Worm (Caenorhabditis elegans) whole organism, L2 larva: ENCODE measurements around the gene ZK596.2.

Source experiments
- alr-1 ChIP-seq: fragments of 150-350 bp; optimal IDR thresholded peaks from 2 replicates; lab custom pipeline; 2014; ENCODE audit warnings: missing biosample characterization, missing genetic modification characterization
- blmp-1 ChIP-seq: sonication (generic microtip); optimal IDR thresholded peaks from 2 replicates; lab custom pipeline; 2017; ENCODE audit warnings: missing genetic modification characterization, mild to moderate bottlenecking, missing compliant biosample characterization, antibody characterized with exemption, moderate library complexity; ENCODE audit not compliant: insufficient read depth
- crh-2 ChIP-seq: sonication (generic microtip); optimal IDR thresholded peaks from 2 replicates; lab custom pipeline; 2017; ENCODE audit warnings: missing biosample characterization, missing genetic modification characterization
- egl-27 ChIP-seq: sonication (generic microtip); optimal IDR thresholded peaks from 3 replicates; lab custom pipeline; 2017; ENCODE audit warnings: missing biosample characterization, missing genetic modification reagents, missing genetic modification characterization
- elt-1 ChIP-seq: fragments of 150-350 bp; optimal IDR thresholded peaks from 2 replicates; lab custom pipeline; 2014; ENCODE audit warnings: missing biosample characterization, missing genetic modification characterization
- gmeb-1 ChIP-seq: fragments of 150-350 bp; optimal IDR thresholded peaks from 2 replicates; lab custom pipeline; 2014; ENCODE audit warnings: missing biosample characterization, missing genetic modification characterization
- lin-39 ChIP-seq: fragments of 150-350 bp; optimal IDR thresholded peaks from 2 replicates; lab custom pipeline; 2014; ENCODE audit warnings: missing biosample characterization, missing genetic modification reagents, missing genetic modification characterization
- nhr-12 ChIP-seq: fragments of 150-350 bp; optimal IDR thresholded peaks from 2 replicates; lab custom pipeline; 2014; ENCODE audit warnings: missing biosample characterization, missing genetic modification characterization
- nhr-237 ChIP-seq: fragments of 150-350 bp; optimal IDR thresholded peaks from 2 replicates; lab custom pipeline; 2014; ENCODE audit warnings: missing biosample characterization, missing genetic modification characterization
- nhr-6 ChIP-seq: fragments of 150-350 bp; optimal IDR thresholded peaks from 2 replicates; lab custom pipeline; 2014; ENCODE audit warnings: missing biosample characterization, missing genetic modification characterization
- skn-1 ChIP-seq: sonication (generic microtip); optimal IDR thresholded peaks from 2 replicates; lab custom pipeline; 2017; ENCODE audit warnings: missing biosample characterization, missing genetic modification characterization
- unc-39 ChIP-seq: fragments of 150-350 bp; optimal IDR thresholded peaks from 2 replicates; lab custom pipeline; 2014; ENCODE audit warnings: missing biosample characterization, missing genetic modification characterization
- unc-62 ChIP-seq: fragments of 150-350 bp; optimal IDR thresholded peaks from 2 replicates; lab custom pipeline; 2014; ENCODE audit warnings: missing biosample characterization, missing genetic modification reagents, missing genetic modification characterization

DNA sequence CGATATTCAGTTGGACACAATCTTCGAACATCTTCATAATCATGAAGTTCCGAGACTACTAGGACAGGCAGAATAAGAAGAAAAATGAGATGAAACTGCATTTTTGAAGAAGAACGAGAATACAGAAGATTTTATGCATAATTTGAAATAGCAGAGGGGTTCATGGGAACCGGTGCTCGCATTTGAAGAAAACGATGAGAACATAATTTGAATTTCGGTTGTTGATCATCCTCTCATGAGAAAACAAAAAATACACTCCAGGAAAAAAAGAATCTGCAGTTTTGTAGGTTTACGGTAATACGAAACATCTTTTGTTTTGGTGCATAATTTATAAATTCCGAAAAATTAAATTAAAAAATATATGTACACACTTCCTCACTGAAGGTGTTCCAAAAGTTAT is 23.2 kb downstream of the ZK596.2 start, which contains the start of gene srlf-11:
- TF ChIP-seq alr-1 (tag; lab: Kevin White, UChicago), result no peak
- TF ChIP-seq gmeb-1 (tag; lab: Kevin White, UChicago), result no peak
- TF ChIP-seq lin-39 (tag; lab: Kevin White, UChicago), result no peak
- TF ChIP-seq blmp-1 (tag; lab: Kevin White, UChicago), result no peak
- TF ChIP-seq unc-39 (tag; lab: Kevin White, UChicago), result no peak
- TF ChIP-seq nhr-12, result no peak
- no peak for TF ChIP-seq egl-27 (tag; lab: Kevin White, UChicago)
- no peak for TF ChIP-seq crh-2 (tag; lab: Kevin White, UChicago)
- TF ChIP-seq nhr-237 (tag; lab: Kevin White, UChicago), result no peak
- no peak for TF ChIP-seq elt-1 (tag; lab: Kevin White, UChicago)
- TF ChIP-seq unc-62 (GFP tag; lab: Kevin White, UChicago), result no peak
- TF ChIP-seq skn-1, result no peak
- no peak for TF ChIP-seq nhr-6
